Fruit fly (Drosophila melanogaster) whole organism, pupa: ENCODE data around the gene CG14785.

Experiments
- CG12605 ChIP-seq: fragments of 200-800 bp; sonication (Bioruptor generic); IDR thresholded peaks from 2 replicates; pipeline ENCODE4 v1.3.6; 2022; ENCODE audit warnings: missing biosample characterization, missing genetic modification characterization
- CG17806 ChIP-seq: fragments of 200-800 bp; sonication (Bioruptor generic); optimal IDR thresholded peaks from 2 replicates; lab custom pipeline; 2018; ENCODE audit warnings: missing biosample characterization, mild to moderate bottlenecking, missing genetic modification characterization, moderate library complexity
- CG32121 ChIP-seq: fragments of 200-800 bp; sonication (Bioruptor generic); IDR thresholded peaks from 2 replicates; pipeline ENCODE4 v1.3.6; 2022; ENCODE audit warnings: missing biosample characterization, missing genetic modification characterization
- CG8159 ChIP-seq: fragments of 200-800 bp; sonication (Bioruptor generic); optimal IDR thresholded peaks from 3 replicates; lab custom pipeline; 2018; ENCODE audit warnings: missing biosample characterization, mild to moderate bottlenecking, missing genetic modification characterization, moderate library complexity
- CG8301 ChIP-seq: fragments of 200-800 bp; sonication (Bioruptor generic); optimal IDR thresholded peaks from 2 replicates; lab custom pipeline; 2018; ENCODE audit warnings: missing biosample characterization, mild to moderate bottlenecking, missing genetic modification characterization
- gl ChIP-seq: fragments of 200-800 bp; sonication (Bioruptor generic); optimal IDR thresholded peaks from 2 replicates; lab custom pipeline; 2018; ENCODE audit warnings: missing biosample characterization, mild to moderate bottlenecking, missing genetic modification characterization

DNA sequence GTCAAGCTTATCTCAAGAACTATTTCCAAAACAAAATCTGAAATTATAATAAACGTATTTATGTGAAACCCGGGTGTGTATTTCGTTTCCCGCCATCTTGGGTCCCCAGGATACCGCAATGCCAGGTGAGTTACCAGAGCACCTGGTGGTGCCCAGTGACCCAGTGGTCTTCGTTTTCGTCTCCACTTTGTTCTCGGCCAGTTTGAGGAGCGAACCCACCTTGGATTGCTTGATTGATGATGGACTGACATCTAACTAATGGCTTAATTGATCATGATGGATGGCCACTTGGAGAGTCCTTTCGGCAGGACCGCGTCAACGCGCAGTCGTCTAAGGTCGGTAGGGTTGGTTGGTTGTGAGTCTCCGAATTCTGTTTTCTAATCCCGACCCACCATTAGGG, 4.7 kb downstream of the CG14785 start, which contains the start of gene Gr2a:
- TF ChIP-seq CG8301 (tag; lab: Kevin White, UChicago) = no peak
- TF ChIP-seq CG12605 = no peak
- no peak for TF ChIP-seq gl (tag; lab: Kevin White, UChicago)
- no peak for TF ChIP-seq CG17806 (tag; lab: Kevin White, UChicago)
- TF ChIP-seq CG8159 (tag; lab: Kevin White, UChicago) = no peak
- TF ChIP-seq CG32121 (GFP tag; lab: Robert Waterston, UW) = no peak
